Worm (Caenorhabditis elegans) whole organism, young adult: ENCODE data around the gene scl-21.

Source experiments
- B0336.3 ChIP-seq: fragments of 200-800 bp; sonication (Bioruptor generic); IDR thresholded peaks from 2 replicates; pipeline ENCODE4 v1.3.6; 2022; ENCODE audit warnings: missing genetic modification characterization, missing compliant biosample characterization
- F52B5.7 ChIP-seq: sonication (generic microtip); optimal IDR thresholded peaks from 2 replicates; lab custom pipeline; 2016; ENCODE audit warnings: mild to moderate bottlenecking, missing genetic modification characterization, missing compliant biosample characterization
- T07F8.4 ChIP-seq: sonication (generic microtip); optimal IDR thresholded peaks from 2 replicates; lab custom pipeline; 2016; ENCODE audit warnings: mild to moderate bottlenecking, missing genetic modification characterization, moderate library complexity, missing compliant biosample characterization
- Y56A3A.18 ChIP-seq: fragments of 200-800 bp; sonication (Bioruptor generic); IDR thresholded peaks from 2 replicates; pipeline ENCODE4 v1.3.6; 2022; ENCODE audit warnings: missing genetic modification reagents, missing genetic modification characterization, missing compliant biosample characterization
- Y79H2A.3 ChIP-seq: fragments of 200-800 bp; sonication (Bioruptor generic); conservative IDR thresholded peaks from 2 replicates; pipeline ENCODE4 v1.3.6; 2022; ENCODE audit warnings: missing genetic modification reagents, missing genetic modification characterization, missing compliant biosample characterization
- Y95B8A.8 ChIP-seq: fragments of 200-800 bp; sonication (Bioruptor generic); IDR thresholded peaks from 2 replicates; pipeline ENCODE4 v1.3.6; 2022; ENCODE audit warnings: missing genetic modification reagents, missing genetic modification characterization, missing compliant biosample characterization
- ZK185.1 ChIP-seq: sonication (generic microtip); optimal IDR thresholded peaks from 2 replicates; lab custom pipeline; 2016; ENCODE audit warnings: mild to moderate bottlenecking, missing genetic modification characterization, missing compliant biosample characterization; ENCODE audit not compliant: poor library complexity, severe bottlenecking
- akir-1 ChIP-seq: fragments of 200-800 bp; sonication (Bioruptor generic); optimal IDR thresholded peaks from 2 replicates; lab custom pipeline; 2018; ENCODE audit warnings: mild to moderate bottlenecking, missing genetic modification characterization, moderate library complexity, missing compliant biosample characterization
- attf-3 ChIP-seq: fragments of 200-800 bp; sonication (Bioruptor generic); conservative IDR thresholded peaks from 2 replicates; pipeline ENCODE4 v1.3.6; 2022; ENCODE audit warnings: missing genetic modification reagents, missing genetic modification characterization, missing compliant biosample characterization
- attf-6 ChIP-seq: fragments of 200-800 bp; sonication (Bioruptor generic); IDR thresholded peaks from 2 replicates; pipeline ENCODE4 v1.3.6; 2022; ENCODE audit warnings: missing genetic modification reagents, missing genetic modification characterization, missing compliant biosample characterization
- cebp-1 ChIP-seq, 2 experiments: fragments of 200-800 bp in 1 of 2; sonication (Bioruptor generic) in 1 of 2; sonication (generic microtip) in 1 of 2; IDR thresholded peaks in 1 of 2; optimal IDR thresholded peaks in 1 of 2; 2 replicates each; pipeline versions ENCODE4 v1.3.6 to Lab custom; 2017 to 2022; ENCODE audit warnings: missing compliant biosample characterization in 2 of 2, missing genetic modification characterization in 2 of 2, mild to moderate bottlenecking in 1 of 2, missing genetic modification reagents in 1 of 2, moderate library complexity in 1 of 2
- ceh-40 ChIP-seq: fragments of 200-800 bp; sonication (Bioruptor generic); IDR thresholded peaks from 2 replicates; pipeline ENCODE4 v1.3.6; 2022; ENCODE audit warnings: missing genetic modification characterization, missing compliant biosample characterization
- ceh-79 ChIP-seq: sonication (generic microtip); optimal IDR thresholded peaks from 2 replicates; lab custom pipeline; 2017; ENCODE audit warnings: mild to moderate bottlenecking, missing genetic modification characterization, missing compliant biosample characterization
- chd-7 ChIP-seq: sonication (generic microtip); optimal IDR thresholded peaks from 2 replicates; lab custom pipeline; 2016; ENCODE audit warnings: mild to moderate bottlenecking, missing genetic modification characterization, moderate library complexity, missing compliant biosample characterization
- egl-44 ChIP-seq: fragments of 200-800 bp; sonication (Bioruptor generic); IDR thresholded peaks from 2 replicates; pipeline ENCODE4 v1.3.6; 2022; ENCODE audit warnings: missing genetic modification reagents, missing genetic modification characterization, missing compliant biosample characterization
- egrh-3 ChIP-seq: fragments of 200-800 bp; sonication (Bioruptor generic); IDR thresholded peaks from 2 replicates; pipeline ENCODE4 v1.3.6; 2022; ENCODE audit warnings: missing genetic modification reagents, missing genetic modification characterization, missing compliant biosample characterization
- ekl-4 ChIP-seq: fragments of 200-800 bp; sonication (Bioruptor generic); IDR thresholded peaks from 2 replicates; pipeline ENCODE4 v1.3.6; 2022; ENCODE audit warnings: missing genetic modification reagents, missing genetic modification characterization, missing compliant biosample characterization
- gei-17 ChIP-seq: fragments of 200-800 bp; sonication (Bioruptor generic); optimal IDR thresholded peaks from 2 replicates; lab custom pipeline; 2018; ENCODE audit warnings: mild to moderate bottlenecking, missing genetic modification characterization, missing compliant biosample characterization
- hsf-1 ChIP-seq: fragments of 200-800 bp; sonication (Bioruptor generic); IDR thresholded peaks from 2 replicates; pipeline ENCODE4 v1.3.6; 2022; ENCODE audit warnings: missing genetic modification reagents, missing genetic modification characterization, missing compliant biosample characterization
- lin-35 ChIP-seq, 3 experiments: fragments of 150-350 bp in 2 of 3; sonication (generic microtip) in 1 of 3; optimal IDR thresholded peaks; 2 replicates each; lab custom pipeline; 2014 to 2018; ENCODE audit warnings: missing biosample characterization in 3 of 3, missing genetic modification characterization in 3 of 3, missing genetic modification reagents in 3 of 3
- lin-40 ChIP-seq: sonication (generic microtip); optimal IDR thresholded peaks from 2 replicates; lab custom pipeline; 2016; ENCODE audit warnings: missing genetic modification characterization, mild to moderate bottlenecking, missing compliant biosample characterization, missing genotype, missing genetic modification reagents
- madf-3 ChIP-seq: fragments of 200-800 bp; sonication (Bioruptor generic); IDR thresholded peaks from 2 replicates; pipeline ENCODE4 v1.3.6; 2022; ENCODE audit warnings: missing genetic modification reagents, missing genetic modification characterization, missing compliant biosample characterization
- mel-28 ChIP-seq: sonication (generic microtip); optimal IDR thresholded peaks from 2 replicates; lab custom pipeline; 2016; ENCODE audit warnings: borderline replicate concordance, mild to moderate bottlenecking, missing genetic modification characterization, missing compliant biosample characterization
- mes-4 ChIP-seq: sonication (generic microtip); optimal IDR thresholded peaks from 2 replicates; lab custom pipeline; 2016; ENCODE audit warnings: missing genotype, missing genetic modification characterization, missing compliant biosample characterization
- mxl-1 ChIP-seq: sonication (generic microtip); optimal IDR thresholded peaks from 2 replicates; lab custom pipeline; 2016; ENCODE audit warnings: missing genetic modification characterization, missing compliant biosample characterization
- nfyb-1 ChIP-seq: fragments of 200-800 bp; sonication (Bioruptor generic); IDR thresholded peaks from 2 replicates; pipeline ENCODE4 v1.3.6; 2022; ENCODE audit warnings: missing genetic modification reagents, missing genetic modification characterization, missing compliant biosample characterization
- rec-8 ChIP-seq, 2 experiments: sonication (generic microtip); optimal IDR thresholded peaks; 2 replicates each; lab custom pipeline; 2016; ENCODE audit warnings: mild to moderate bottlenecking in 2 of 2, missing genetic modification characterization in 2 of 2, missing genetic modification reagents in 2 of 2, missing genotype in 2 of 2, missing biosample characterization in 1 of 2, missing compliant biosample characterization in 1 of 2, moderate library complexity in 1 of 2
- snpc-4 ChIP-seq, 5 experiments: fragments of 150-350 bp in 1 of 5; sonication (generic microtip) in 4 of 5; optimal IDR thresholded peaks; 2 replicates each; lab custom pipeline; 2014 to 2018; ENCODE audit warnings: missing genetic modification characterization in 5 of 5, missing biosample characterization in 3 of 5, antibody characterized with exemption in 2 of 5, mild to moderate bottlenecking in 2 of 5, missing compliant biosample characterization in 2 of 5, missing genotype in 2 of 5, moderate library complexity in 2 of 5, missing genetic modification reagents in 1 of 5
- sptf-2 ChIP-seq: fragments of 200-800 bp; sonication (Bioruptor generic); optimal IDR thresholded peaks from 2 replicates; lab custom pipeline; 2018; ENCODE audit warnings: mild to moderate bottlenecking, missing genetic modification characterization, missing compliant biosample characterization
- ztf-28 ChIP-seq: fragments of 200-800 bp; sonication (Bioruptor generic); IDR thresholded peaks from 2 replicates; pipeline ENCODE4 v1.3.6; 2022; ENCODE audit warnings: missing genetic modification reagents, missing genetic modification characterization, missing compliant biosample characterization
- ztf-3 ChIP-seq: fragments of 200-800 bp; sonication (Bioruptor generic); optimal IDR thresholded peaks from 2 replicates; lab custom pipeline; 2018; ENCODE audit warnings: mild to moderate bottlenecking, missing genetic modification characterization, missing compliant biosample characterization

Gene scl-21

ce11 chrV:19477302-19477701 is 18.2 kb downstream of the scl-21 start:
- no peak for TF ChIP-seq ceh-40 (GFP tag; lab: Robert Waterston, UW)
- no peak for TF ChIP-seq ekl-4
- no peak for TF ChIP-seq chd-7 (tag; lab: Kevin White, UChicago)
- TF ChIP-seq madf-3 (GFP tag; lab: Robert Waterston, UW): no peak
- TF ChIP-seq T07F8.4 (tag; lab: Kevin White, UChicago): no peak
- no peak for TF ChIP-seq lin-40
- no peak for TF ChIP-seq attf-3 (GFP tag; lab: Robert Waterston, UW)
- no peak for TF ChIP-seq nfyb-1 (GFP tag; lab: Robert Waterston, UW)
- TF ChIP-seq lin-35 (GFP tag; optimal IDR thresholded peaks at IDR 0.05; lab: Kevin White, UChicago): no peak
- TF ChIP-seq mxl-1 (tag; lab: Kevin White, UChicago): no peak
- TF ChIP-seq Y95B8A.8 (GFP tag; lab: Robert Waterston, UW): no peak
- no peak for TF ChIP-seq cebp-1 (GFP tag; IDR thresholded peaks at IDR 0.05; lab: Robert Waterston, UW)
- no peak for TF ChIP-seq cebp-1 (tag; optimal IDR thresholded peaks at IDR 0.05; lab: Kevin White, UChicago)
- no peak for TF ChIP-seq mes-4
- TF ChIP-seq rec-8 (tag; optimal IDR thresholded peaks at IDR 0.05; lab: Kevin White, UChicago): no peak
- no peak for TF ChIP-seq ceh-79 (tag; lab: Kevin White, UChicago)
- no peak for TF ChIP-seq akir-1 (GFP tag; lab: Kevin White, UChicago)
- TF ChIP-seq Y79H2A.3 (GFP tag; lab: Robert Waterston, UW): no peak
- TF ChIP-seq B0336.3 (GFP tag; lab: Robert Waterston, UW): no peak

ce11 chrV:19473842-19474514 is 21.5 kb downstream of the scl-21 start, which contains the start of gene Y43F8B.10:
TSS of gene Y43F8B.10 (plus strand) at chrV:19474464.
- TF ChIP-seq lin-35 (GFP tag; optimal IDR thresholded peaks at IDR 0.05; lab: Kevin White, UChicago): no peak
- TF ChIP-seq ztf-3 (GFP tag; lab: Kevin White, UChicago): no peak
- peak; percentile 16; the same call in 1 of the 2 replicates for TF ChIP-seq egrh-3 (GFP tag; lab: Robert Waterston, UW)

ce11 chrV:19470385-19470784 is 25.1 kb downstream of the scl-21 start, which contains the start of gene Y43F8B.11:
TSS of gene Y43F8B.11 (plus strand) at chrV:19470685.
- TF ChIP-seq chd-7 (tag; lab: Kevin White, UChicago) (no peak), ceh-79 (tag; lab: Kevin White, UChicago) (no peak), sptf-2 (GFP tag; lab: Kevin White, UChicago) (no peak), attf-6 (GFP tag; lab: Robert Waterston, UW) (no peak), gei-17 (no peak), F52B5.7 (tag; lab: Kevin White, UChicago) (no peak), mel-28 (tag; lab: Kevin White, UChicago) (no peak), Y56A3A.18 (GFP tag; lab: Robert Waterston, UW) (no peak), egl-44 (GFP tag; lab: Robert Waterston, UW) (no peak)

ce11 chrV:19468083-19468482 is 27.4 kb downstream of the scl-21 start, which contains the start of gene Y43F8B.12:
TSS of gene Y43F8B.12 (plus strand) at chrV:19468383.
- TF ChIP-seq ZK185.1 (no peak), snpc-4 (GFP tag; optimal IDR thresholded peaks at IDR 0.05; lab: Kevin White, UChicago) (no peak), snpc-4 (tag; optimal IDR thresholded peaks at IDR 0.05; lab: Kevin White, UChicago) (no peak), ztf-28 (no peak), egrh-3 (GFP tag; lab: Robert Waterston, UW) (no peak), hsf-1 (GFP tag; lab: Robert Waterston, UW) (no peak)
